Fruit fly (Drosophila melanogaster): Measurements from ENCODE around the gene CG14050.

The CG14050 gene

DNA sequence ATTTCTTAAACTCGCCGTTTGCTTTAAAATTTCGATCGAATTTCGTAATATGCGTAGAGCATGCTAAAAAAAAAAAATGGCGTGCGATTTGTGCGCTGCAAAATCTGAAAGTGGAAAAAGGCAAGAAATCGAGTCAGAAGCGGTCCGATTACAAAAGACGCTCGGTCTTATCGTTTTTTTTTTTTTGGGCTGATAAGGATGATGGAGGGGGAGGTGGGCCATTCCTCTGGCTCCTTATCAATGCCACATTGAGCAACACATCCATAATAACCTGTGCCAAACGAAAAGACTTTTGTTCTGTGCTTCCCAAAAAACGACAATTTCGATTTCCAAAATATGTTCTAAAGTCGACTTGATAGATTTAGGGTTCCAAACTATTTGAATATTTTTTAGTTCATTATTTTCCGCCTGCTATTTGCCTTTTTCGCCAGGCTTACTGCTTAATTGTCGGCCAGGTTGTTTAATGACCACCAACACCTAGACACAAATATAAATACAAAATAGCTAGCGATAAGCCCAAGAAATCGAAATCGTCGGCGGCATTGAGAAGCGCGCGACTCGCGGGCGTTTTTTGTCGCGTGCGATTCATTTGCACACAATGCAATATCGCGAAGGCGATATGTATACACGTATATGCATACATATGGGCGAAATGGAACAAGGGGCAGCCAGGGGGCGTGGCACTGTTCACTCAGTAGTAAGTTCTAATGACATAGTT is 23.7 kb upstream of the CG14050 start:
- peak; percentile 22 for TF ChIP-seq sug (tag; optimal IDR thresholded peaks at IDR 0.05)
- TF ChIP-seq wek (GFP tag; optimal IDR thresholded peaks at IDR 0.05) = no peak
- TF ChIP-seq Oli (tag; optimal IDR thresholded peaks at IDR 0.05) = no peak
- TF ChIP-seq GATAe (GFP tag; conservative IDR thresholded peaks at IDR 0.05) = peak; percentile 69
- TF ChIP-seq exex (tag; optimal IDR thresholded peaks at IDR 0.05) = peak; percentile 73
- no peak for TF ChIP-seq HLH54F (GFP tag; optimal IDR thresholded peaks at IDR 0.05)
- no peak for TF ChIP-seq gcm (GFP tag; optimal IDR thresholded peaks at IDR 0.05)
- peak; percentile 13 for TF ChIP-seq sqz (GFP tag; optimal IDR thresholded peaks at IDR 0.05)
- TF ChIP-seq sd (tag; optimal IDR thresholded peaks at IDR 0.05) = peak; percentile 22
- peak in 1 of 2 experiments; percentile 52 for TF ChIP-seq Pdp1 (GFP tag; optimal IDR thresholded peaks at IDR 0.05)
- peak; percentile 99 for TF ChIP-seq CG8359 (GFP tag; optimal IDR thresholded peaks at IDR 0.05; ENCODE audit: borderline replicate concordance)

DNA sequence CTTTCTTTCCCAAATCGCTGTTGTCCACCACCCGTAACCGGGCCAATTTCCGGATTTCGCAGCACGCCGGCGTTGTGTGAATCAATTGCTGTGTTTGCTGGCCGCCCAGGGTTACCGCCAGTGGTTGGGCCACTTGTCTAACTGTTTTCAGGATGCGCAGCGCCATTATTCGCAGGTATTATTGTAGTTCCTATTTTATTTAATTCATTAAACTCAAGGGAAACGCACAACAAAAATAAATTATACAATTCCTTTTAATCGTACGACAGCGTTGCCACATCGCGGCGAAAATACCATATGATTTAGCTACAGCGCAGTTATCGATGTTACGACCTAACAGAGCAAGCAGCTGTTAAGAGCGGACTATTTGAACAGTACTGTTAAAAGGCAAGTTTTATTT is 18.4 kb upstream of the CG14050 start, which contains the start of gene mRpL14:
TSS of gene mRpL14 (minus strand) at position 280 of the 400 bp plus-strand sequence.
- TF ChIP-seq CG8388 (GFP tag; optimal IDR thresholded peaks at IDR 0.05) = no peak
- TF ChIP-seq stwl (tag; optimal IDR thresholded peaks at IDR 0.05) = peak; percentile 27
- TF ChIP-seq vvl (GFP tag; IDR thresholded peaks at IDR 0.05) = peak; percentile 26; the same call in 1 of the 2 replicates
- TF ChIP-seq CG17186 (GFP tag; optimal IDR thresholded peaks at IDR 0.05) = peak; percentile 8
- TF ChIP-seq bbx (GFP tag; IDR thresholded peaks at IDR 0.05; ENCODE audit: partially characterized antibody) = 0 out of 2 replicates have a peak, but pooled peaks have one; percentile 23
- TF ChIP-seq ash1 (GFP tag; optimal IDR thresholded peaks at IDR 0.05) = no peak
- TF ChIP-seq HLH4C (GFP tag; IDR thresholded peaks at IDR 0.05; ENCODE audit: partially characterized antibody) = 0 out of 3 replicates have a peak, but pooled peaks have one; percentile 14
- peak; percentile 46 for TF ChIP-seq YL-1 (GFP tag; optimal IDR thresholded peaks at IDR 0.05)
- no peak for TF ChIP-seq pum (GFP tag; optimal IDR thresholded peaks at IDR 0.05)
- peak; percentile 32 for TF ChIP-seq trem (tag; optimal IDR thresholded peaks at IDR 0.05)
- no peak for TF ChIP-seq Antp (GFP tag; optimal IDR thresholded peaks at IDR 0.05)
- peak; percentile 6 for TF ChIP-seq HmgZ (tag; optimal IDR thresholded peaks at IDR 0.05)
- TF ChIP-seq Pdp1 (GFP tag; optimal IDR thresholded peaks at IDR 0.05) = peak in 1 of 2 experiments; percentile 97
- no peak for TF ChIP-seq CG11695 (GFP tag; IDR thresholded peaks at IDR 0.05)
- peak; percentile 62 for TF ChIP-seq MBD-R2 (GFP tag; IDR thresholded peaks at IDR 0.05)
- TF ChIP-seq Dref (GFP tag; IDR thresholded peaks at IDR 0.05) = peak; percentile 57
- TF ChIP-seq CG7928 (GFP tag; optimal IDR thresholded peaks at IDR 0.05) = no peak
- peak; percentile 27; the same call in 1 of the 2 replicates for TF ChIP-seq Scr (GFP tag; IDR thresholded peaks at IDR 0.05; ENCODE audit: partially characterized antibody)
- no peak for TF ChIP-seq CG7987 (GFP tag; optimal IDR thresholded peaks at IDR 0.05)
- peak; percentile 59 to 90 for TF ChIP-seq crp (GFP tag; optimal IDR thresholded peaks at IDR 0.05)
- no peak for TF ChIP-seq CG34422 (GFP tag; IDR thresholded peaks at IDR 0.05)
- TF ChIP-seq ssp (GFP tag; IDR thresholded peaks at IDR 0.05) = no peak
- 0 out of 2 replicates have a peak, but pooled peaks have one; percentile 21 for TF ChIP-seq CG13287 (GFP tag; IDR thresholded peaks at IDR 0.05; ENCODE audit: partially characterized antibody)
- TF ChIP-seq CG4617 (GFP tag; optimal IDR thresholded peaks at IDR 0.05; ENCODE audit: borderline replicate concordance) = peak; percentile 52
- TF ChIP-seq Nf-YC (tag; optimal IDR thresholded peaks at IDR 0.05) = no peak
- TF ChIP-seq pzg (GFP tag; optimal IDR thresholded peaks at IDR 0.05) = peak; percentile 49
- TF ChIP-seq unc-4 (GFP tag; IDR thresholded peaks at IDR 0.05; ENCODE audit: partially characterized antibody) = 0 out of 2 replicates have a peak, but pooled peaks have one; percentile 32
- peak; percentile 78 for TF ChIP-seq E2f2 (GFP tag; IDR thresholded peaks at IDR 0.05)
- TF ChIP-seq CG2116 (GFP tag; optimal IDR thresholded peaks at IDR 0.05) = peak; percentile 14
- 0 out of 2 replicates have a peak, but pooled peaks have one; percentile 25 for TF ChIP-seq sna (GFP tag; IDR thresholded peaks at IDR 0.05; ENCODE audit: partially characterized antibody)
- TF ChIP-seq Dp (GFP tag; optimal IDR thresholded peaks at IDR 0.05) = peak; percentile 74
- no peak for TF ChIP-seq CG2120 (GFP tag; optimal IDR thresholded peaks at IDR 0.05)
- no peak for TF ChIP-seq CG15696 (tag; optimal IDR thresholded peaks at IDR 0.05)
- peak; percentile 1 for TF ChIP-seq CG14710 (tag; optimal IDR thresholded peaks at IDR 0.05)
- TF ChIP-seq BEAF-32 (GFP tag; optimal IDR thresholded peaks at IDR 0.05) = peak; percentile 46
- TF ChIP-seq Sry-δ (GFP tag; optimal IDR thresholded peaks at IDR 0.05) = peak; percentile 19
